Fruit fly (Drosophila melanogaster) whole organism, pupa: ENCODE measurements around the gene CG42728.

ENCODE experiments used
- CG10348 ChIP-seq: fragments of 200-800 bp; sonication (Bioruptor generic); IDR thresholded peaks from 2 replicates; pipeline ENCODE4 v1.3.6; 2022; ENCODE audit warnings: missing biosample characterization, missing genetic modification characterization
- CG12605 ChIP-seq: fragments of 200-800 bp; sonication (Bioruptor generic); IDR thresholded peaks from 2 replicates; pipeline ENCODE4 v1.3.6; 2022; ENCODE audit warnings: missing biosample characterization, missing genetic modification characterization
- CG13204 ChIP-seq: fragments of 200-800 bp; sonication (Bioruptor generic); optimal IDR thresholded peaks from 2 replicates; lab custom pipeline; 2018; ENCODE audit warnings: missing biosample characterization, mild to moderate bottlenecking, missing genetic modification characterization, moderate library complexity
- CG14655 ChIP-seq: fragments of 200-800 bp; sonication (Bioruptor generic); optimal IDR thresholded peaks from 3 replicates; lab custom pipeline; 2017; ENCODE audit warnings: mild to moderate bottlenecking, missing biosample characterization, missing genetic modification reagents, missing genetic modification characterization
- CG15710 ChIP-seq: fragments of 200-800 bp; sonication (Bioruptor generic); optimal IDR thresholded peaks from 2 replicates; lab custom pipeline; 2018; ENCODE audit warnings: missing biosample characterization, mild to moderate bottlenecking, missing genetic modification characterization, moderate library complexity
- CG17806 ChIP-seq: fragments of 200-800 bp; sonication (Bioruptor generic); optimal IDR thresholded peaks from 2 replicates; lab custom pipeline; 2018; ENCODE audit warnings: missing biosample characterization, mild to moderate bottlenecking, missing genetic modification characterization, moderate library complexity
- CG32121 ChIP-seq: fragments of 200-800 bp; sonication (Bioruptor generic); IDR thresholded peaks from 2 replicates; pipeline ENCODE4 v1.3.6; 2022; ENCODE audit warnings: missing biosample characterization, missing genetic modification characterization
- CG34367 ChIP-seq: fragments of 200-800 bp; sonication (Bioruptor generic); optimal IDR thresholded peaks from 2 replicates; lab custom pipeline; 2018; ENCODE audit warnings: missing biosample characterization, mild to moderate bottlenecking, missing genetic modification characterization
- CG4496 ChIP-seq: fragments of 200-800 bp; sonication (Bioruptor generic); IDR thresholded peaks from 3 replicates; pipeline ENCODE4 v1.3.6; 2022; ENCODE audit warnings: missing biosample characterization, missing genetic modification characterization
- CG8159 ChIP-seq: fragments of 200-800 bp; sonication (Bioruptor generic); optimal IDR thresholded peaks from 3 replicates; lab custom pipeline; 2018; ENCODE audit warnings: missing biosample characterization, mild to moderate bottlenecking, missing genetic modification characterization, moderate library complexity
- CG8301 ChIP-seq: fragments of 200-800 bp; sonication (Bioruptor generic); optimal IDR thresholded peaks from 2 replicates; lab custom pipeline; 2018; ENCODE audit warnings: missing biosample characterization, mild to moderate bottlenecking, missing genetic modification characterization
- CG9948 ChIP-seq: fragments of 200-800 bp; sonication (Bioruptor generic); optimal IDR thresholded peaks from 2 replicates; lab custom pipeline; 2018; ENCODE audit warnings: missing biosample characterization, mild to moderate bottlenecking, missing genetic modification characterization, moderate library complexity
- D1 ChIP-seq: fragments of 200-800 bp; sonication (Bioruptor generic); optimal IDR thresholded peaks from 2 replicates; lab custom pipeline; 2018; ENCODE audit warnings: missing biosample characterization, mild to moderate bottlenecking, missing genetic modification characterization, moderate library complexity
- EcR ChIP-seq: fragments of 200-800 bp; sonication (Bioruptor generic); optimal IDR thresholded peaks from 3 replicates; lab custom pipeline; 2019; ENCODE audit warnings: missing biosample characterization, missing genetic modification characterization, mild to moderate bottlenecking, moderate library complexity, missing genetic modification reagents
- Ets98B ChIP-seq: fragments of 200-800 bp; sonication (Bioruptor generic); IDR thresholded peaks from 2 replicates; pipeline ENCODE4 v1.3.6; 2022; ENCODE audit warnings: missing biosample characterization, missing genetic modification characterization
- Pif1A ChIP-seq: fragments of 200-800 bp; sonication (Bioruptor generic); optimal IDR thresholded peaks from 3 replicates; lab custom pipeline; 2016; ENCODE audit warnings: missing biosample characterization, missing genetic modification characterization
- Pif1B ChIP-seq: fragments of 200-800 bp; sonication (Bioruptor generic); optimal IDR thresholded peaks from 3 replicates; lab custom pipeline; 2016; ENCODE audit warnings: missing biosample characterization, missing genetic modification characterization
- Snoo ChIP-seq: fragments of 200-800 bp; sonication (Bioruptor generic); optimal IDR thresholded peaks from 3 replicates; lab custom pipeline; 2017; ENCODE audit warnings: missing biosample characterization, mild to moderate bottlenecking, missing genetic modification characterization, inconsistent platforms
- fd96Ca ChIP-seq: fragments of 200-800 bp; sonication (Bioruptor generic); IDR thresholded peaks from 3 replicates; pipeline ENCODE4 v1.3.6; 2022; ENCODE audit warnings: missing biosample characterization, missing genetic modification characterization
- gl ChIP-seq: fragments of 200-800 bp; sonication (Bioruptor generic); optimal IDR thresholded peaks from 2 replicates; lab custom pipeline; 2018; ENCODE audit warnings: missing biosample characterization, mild to moderate bottlenecking, missing genetic modification characterization
- rn ChIP-seq: fragments of 200-800 bp; sonication (Bioruptor generic); IDR thresholded peaks from 2 replicates; pipeline ENCODE4 v1.3.6; 2022; ENCODE audit warnings: missing biosample characterization, missing genetic modification characterization

Gene CG42728

dm6 chr3L:15500813-15501645 is 27.0 kb downstream of the CG42728 start, which contains the start of gene CG7272:
TSS of gene CG7272 (plus strand) at chr3L:15500938.
- TF ChIP-seq Pif1A (no peak), CG12605 (GFP tag; lab: Robert Waterston, UW) (0 out of 2 replicates have a peak, but pooled peaks have one; percentile 25), EcR (GFP tag; lab: Kevin White, UChicago) (peak; percentile 44), CG10348 (GFP tag; lab: Robert Waterston, UW) (no peak), CG8301 (tag; lab: Kevin White, UChicago) (peak; percentile 42), CG32121 (GFP tag; lab: Robert Waterston, UW) (peak; percentile 49; the same call in 1 of the 2 replicates), rn (no peak), fd96Ca (GFP tag; lab: Robert Waterston, UW) (peak; percentile 60; the same call in 1 of the 3 replicates), D1 (tag; lab: Kevin White, UChicago) (peak; percentile 0), CG15710 (tag; lab: Kevin White, UChicago) (peak; percentile 3), Ets98B (peak; percentile 58; the same call in 1 of the 2 replicates), CG8159 (tag; lab: Kevin White, UChicago) (no peak), Pif1B (GFP tag; lab: Kevin White, UChicago) (no peak), CG4496 (peak; percentile 57; the same call in 2 of the 3 replicates), gl (tag; lab: Kevin White, UChicago) (no peak), CG14655 (no peak)

dm6 chr3L:15498745-15499144 is 29.3 kb downstream of the CG42728 start, which contains the start of gene CG7275:
TSS of gene CG7275 (plus strand) at chr3L:15498959.
- TF ChIP-seq CG15710 (tag; lab: Kevin White, UChicago) (peak; percentile 7), CG13204 (GFP tag; lab: Kevin White, UChicago) (no peak)

dm6 chr3L:15497902-15498301 is 30.1 kb downstream of the CG42728 start, which contains the start of gene CG7276:
TSS of gene CG7276 (plus strand) at chr3L:15498202.
- TF ChIP-seq CG14655, result no peak
- no peak for TF ChIP-seq CG4496
- TF ChIP-seq CG8301 (tag; lab: Kevin White, UChicago), result no peak
- no peak for TF ChIP-seq D1 (tag; lab: Kevin White, UChicago)
- no peak for TF ChIP-seq CG10348 (GFP tag; lab: Robert Waterston, UW)
- no peak for TF ChIP-seq rn
- no peak for TF ChIP-seq CG15710 (tag; lab: Kevin White, UChicago)
- no peak for TF ChIP-seq Pif1B (GFP tag; lab: Kevin White, UChicago)
- TF ChIP-seq CG8159 (tag; lab: Kevin White, UChicago), result no peak
- TF ChIP-seq EcR (GFP tag; lab: Kevin White, UChicago), result no peak
- TF ChIP-seq Ets98B, result no peak
- TF ChIP-seq CG12605 (GFP tag; lab: Robert Waterston, UW), result no peak

- TF ChIP-seq CG34367 (tag; lab: Kevin White, UChicago) (no peak), Snoo (tag; lab: Kevin White, UChicago) (no peak), CG8159 (tag; lab: Kevin White, UChicago) (no peak), CG8301 (tag; lab: Kevin White, UChicago) (no peak), D1 (tag; lab: Kevin White, UChicago) (no peak), CG4496 (no peak), Pif1B (GFP tag; lab: Kevin White, UChicago) (no peak), CG15710 (tag; lab: Kevin White, UChicago) (no peak), CG10348 (GFP tag; lab: Robert Waterston, UW) (no peak), rn (no peak), EcR (GFP tag; lab: Kevin White, UChicago) (no peak), CG9948 (tag; lab: Kevin White, UChicago) (no peak), CG17806 (tag; lab: Kevin White, UChicago) (no peak), Pif1A (no peak), gl (tag; lab: Kevin White, UChicago) (no peak), Ets98B (no peak), CG12605 (GFP tag; lab: Robert Waterston, UW) (no peak), fd96Ca (GFP tag; lab: Robert Waterston, UW) (no peak)
Observed at dm6 chr3L:15496274-15496673, 31.7 kb downstream of the CG42728 start, which contains the start of gene CG13455. TSS of gene CG13455 (plus strand) at chr3L:15496574.

- TF ChIP-seq Ets98B, result no peak
Observed at dm6 chr3L:15495449-15495848, 32.5 kb downstream of the CG42728 start, which contains the start of gene CG12355. TSS of gene CG12355 (minus strand) at chr3L:15495549.

dm6 chr3L:15494599-15495271 is 33.3 kb downstream of the CG42728 start:
- TF ChIP-seq EcR (GFP tag; lab: Kevin White, UChicago) (no peak), CG13204 (GFP tag; lab: Kevin White, UChicago) (no peak), fd96Ca (GFP tag; lab: Robert Waterston, UW) (no peak), CG14655 (no peak)
